Worm (Caenorhabditis elegans) whole organism, L2 larva: ENCODE measurements around the gene mspn-1.

ENCODE experiments used
- C34F6.9 ChIP-seq: fragments of 150-350 bp; optimal IDR thresholded peaks from 2 replicates; lab custom pipeline; 2014; ENCODE audit warnings: missing biosample characterization, missing genetic modification characterization
- R02D3.7 ChIP-seq: fragments of 150-350 bp; optimal IDR thresholded peaks from 2 replicates; lab custom pipeline; 2014; ENCODE audit warnings: missing biosample characterization, missing genetic modification characterization
- Y55F3AM.14 ChIP-seq: fragments of 200-800 bp; sonication (Bioruptor generic); optimal IDR thresholded peaks from 2 replicates; lab custom pipeline; 2018; ENCODE audit warnings: mild to moderate bottlenecking, missing genetic modification characterization, missing compliant biosample characterization
- alr-1 ChIP-seq: fragments of 150-350 bp; optimal IDR thresholded peaks from 2 replicates; lab custom pipeline; 2014; ENCODE audit warnings: missing biosample characterization, missing genetic modification characterization
- aly-2 ChIP-seq: fragments of 150-350 bp; optimal IDR thresholded peaks from 2 replicates; lab custom pipeline; 2014; ENCODE audit warnings: missing biosample characterization, missing genetic modification characterization
- ceh-16 ChIP-seq: fragments of 150-350 bp; optimal IDR thresholded peaks from 2 replicates; lab custom pipeline; 2014; ENCODE audit warnings: missing biosample characterization, missing genetic modification characterization
- ceh-82 ChIP-seq: fragments of 150-350 bp; optimal IDR thresholded peaks from 2 replicates; lab custom pipeline; 2014; ENCODE audit warnings: missing biosample characterization, missing genetic modification characterization
- crh-2 ChIP-seq: sonication (generic microtip); optimal IDR thresholded peaks from 2 replicates; lab custom pipeline; 2017; ENCODE audit warnings: missing biosample characterization, missing genetic modification characterization
- egl-27 ChIP-seq: sonication (generic microtip); optimal IDR thresholded peaks from 3 replicates; lab custom pipeline; 2017; ENCODE audit warnings: missing biosample characterization, missing genetic modification reagents, missing genetic modification characterization
- elt-1 ChIP-seq: fragments of 150-350 bp; optimal IDR thresholded peaks from 2 replicates; lab custom pipeline; 2014; ENCODE audit warnings: missing biosample characterization, missing genetic modification characterization
- elt-3 ChIP-seq: sonication (generic microtip); optimal IDR thresholded peaks from 2 replicates; lab custom pipeline; 2017; ENCODE audit warnings: missing biosample characterization, missing genetic modification characterization
- lin-11 ChIP-seq: fragments of 150-350 bp; sonication (generic microtip); optimal IDR thresholded peaks from 2 replicates; lab custom pipeline; 2014; ENCODE audit warnings: missing biosample characterization, missing genetic modification characterization, inconsistent platforms, mixed read lengths
- lin-39 ChIP-seq: fragments of 150-350 bp; optimal IDR thresholded peaks from 2 replicates; lab custom pipeline; 2014; ENCODE audit warnings: missing biosample characterization, missing genetic modification reagents, missing genetic modification characterization
- lsy-2 ChIP-seq, 2 experiments: fragments of 150-350 bp in 1 of 2; sonication (generic microtip) in 1 of 2; optimal IDR thresholded peaks; 2 replicates each; lab custom pipeline; 2014 to 2017; ENCODE audit warnings: missing biosample characterization in 2 of 2, missing genetic modification characterization in 2 of 2
- mab-5 ChIP-seq: fragments of 150-350 bp; optimal IDR thresholded peaks from 2 replicates; lab custom pipeline; 2014; ENCODE audit warnings: missing biosample characterization, missing genetic modification characterization
- nhr-10 ChIP-seq: sonication (generic microtip); optimal IDR thresholded peaks from 2 replicates; lab custom pipeline; 2017; ENCODE audit warnings: missing biosample characterization, missing genetic modification characterization
- nhr-11 ChIP-seq: fragments of 150-350 bp; optimal IDR thresholded peaks from 2 replicates; lab custom pipeline; 2014; ENCODE audit warnings: missing biosample characterization, missing genetic modification characterization
- nhr-12 ChIP-seq: fragments of 150-350 bp; optimal IDR thresholded peaks from 2 replicates; lab custom pipeline; 2014; ENCODE audit warnings: missing biosample characterization, missing genetic modification characterization
- nhr-129 ChIP-seq: fragments of 150-350 bp; optimal IDR thresholded peaks from 2 replicates; lab custom pipeline; 2014; ENCODE audit warnings: missing biosample characterization, missing genetic modification characterization
- nhr-23 ChIP-seq: fragments of 150-350 bp; optimal IDR thresholded peaks from 2 replicates; lab custom pipeline; 2014; ENCODE audit warnings: missing biosample characterization, missing genetic modification reagents, missing genetic modification characterization
- nhr-6 ChIP-seq: fragments of 150-350 bp; optimal IDR thresholded peaks from 2 replicates; lab custom pipeline; 2014; ENCODE audit warnings: missing biosample characterization, missing genetic modification characterization
- nhr-77 ChIP-seq: fragments of 150-350 bp; optimal IDR thresholded peaks from 2 replicates; lab custom pipeline; 2014; ENCODE audit warnings: missing biosample characterization, missing genetic modification characterization
- peb-1 ChIP-seq: fragments of 150-350 bp; optimal IDR thresholded peaks from 2 replicates; lab custom pipeline; 2014; ENCODE audit warnings: missing biosample characterization, missing genetic modification characterization
- sem-4 ChIP-seq: fragments of 150-350 bp; optimal IDR thresholded peaks from 2 replicates; lab custom pipeline; 2014; ENCODE audit warnings: missing biosample characterization, missing genetic modification reagents, missing genetic modification characterization
- skn-1 ChIP-seq: sonication (generic microtip); optimal IDR thresholded peaks from 2 replicates; lab custom pipeline; 2017; ENCODE audit warnings: missing biosample characterization, missing genetic modification characterization
- sma-3 ChIP-seq: sonication (generic microtip); optimal IDR thresholded peaks from 2 replicates; lab custom pipeline; 2016; ENCODE audit warnings: missing genetic modification reagents, missing genetic modification characterization, missing compliant biosample characterization
- sma-9 ChIP-seq, 2 experiments: fragments of 150-350 bp in 1 of 2; sonication (generic microtip) in 1 of 2; optimal IDR thresholded peaks; 2 replicates each; lab custom pipeline; 2014 to 2016; ENCODE audit warnings: missing genetic modification characterization in 2 of 2, mild to moderate bottlenecking in 1 of 2, missing biosample characterization in 1 of 2, missing compliant biosample characterization in 1 of 2, missing genetic modification reagents in 1 of 2, moderate library complexity in 1 of 2
- snpc-4 ChIP-seq: fragments of 150-350 bp; optimal IDR thresholded peaks from 2 replicates; lab custom pipeline; 2014; ENCODE audit warnings: missing biosample characterization, missing genetic modification characterization
- unc-55 ChIP-seq: fragments of 150-350 bp; sonication (generic microtip); optimal IDR thresholded peaks from 3 replicates; lab custom pipeline; 2014; ENCODE audit warnings: missing biosample characterization, missing genetic modification reagents, missing genetic modification characterization
- unc-62 ChIP-seq: fragments of 150-350 bp; optimal IDR thresholded peaks from 2 replicates; lab custom pipeline; 2014; ENCODE audit warnings: missing biosample characterization, missing genetic modification reagents, missing genetic modification characterization
- ztf-1 ChIP-seq: fragments of 200-800 bp; sonication (Bioruptor generic); conservative IDR thresholded peaks from 2 replicates; pipeline ENCODE4 v1.3.6; 2022; ENCODE audit warnings: missing genetic modification characterization, missing compliant biosample characterization
- ztf-11 ChIP-seq: sonication (generic microtip); optimal IDR thresholded peaks from 2 replicates; lab custom pipeline; 2017; ENCODE audit warnings: missing biosample characterization, missing genetic modification characterization
- ztf-4 ChIP-seq: fragments of 150-350 bp; optimal IDR thresholded peaks from 2 replicates; lab custom pipeline; 2014; ENCODE audit warnings: missing biosample characterization, missing genetic modification characterization

mspn-1 gene

DNA sequence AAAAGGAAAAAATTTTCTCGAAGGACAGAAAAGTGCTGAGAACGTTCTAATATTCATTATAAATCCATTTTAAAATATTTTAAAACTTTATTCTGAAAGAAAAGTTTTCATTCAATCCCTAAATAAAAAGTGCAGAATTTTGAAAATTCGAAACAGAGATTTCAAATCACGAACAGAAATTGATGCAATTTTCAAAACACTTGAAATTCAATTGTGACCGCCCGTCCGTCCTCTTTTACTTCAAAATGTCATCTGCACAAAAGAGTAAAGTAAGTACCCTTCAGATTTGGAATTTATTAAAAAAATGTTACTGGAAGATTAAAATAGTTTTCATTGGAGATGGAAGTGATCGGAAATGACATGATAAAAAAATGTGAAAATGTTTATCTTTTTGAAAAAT lies 10.7 kb downstream of the mspn-1 start:
- TF ChIP-seq skn-1 (tag; lab: Kevin White, UChicago) (no peak), R02D3.7 (tag; lab: Kevin White, UChicago) (no peak), ceh-82 (tag; lab: Kevin White, UChicago) (no peak), lin-39 (tag; lab: Kevin White, UChicago) (no peak), ztf-1 (GFP tag; lab: Robert Waterston, UW) (no peak), egl-27 (no peak), sem-4 (tag; lab: Kevin White, UChicago) (no peak), nhr-129 (no peak), elt-3 (tag; lab: Kevin White, UChicago) (no peak), unc-55 (no peak), Y55F3AM.14 (GFP tag; lab: Kevin White, UChicago) (no peak), nhr-10 (tag; lab: Kevin White, UChicago) (no peak), unc-62 (no peak), ztf-11 (no peak), nhr-77 (tag; lab: Kevin White, UChicago) (no peak)

DNA sequence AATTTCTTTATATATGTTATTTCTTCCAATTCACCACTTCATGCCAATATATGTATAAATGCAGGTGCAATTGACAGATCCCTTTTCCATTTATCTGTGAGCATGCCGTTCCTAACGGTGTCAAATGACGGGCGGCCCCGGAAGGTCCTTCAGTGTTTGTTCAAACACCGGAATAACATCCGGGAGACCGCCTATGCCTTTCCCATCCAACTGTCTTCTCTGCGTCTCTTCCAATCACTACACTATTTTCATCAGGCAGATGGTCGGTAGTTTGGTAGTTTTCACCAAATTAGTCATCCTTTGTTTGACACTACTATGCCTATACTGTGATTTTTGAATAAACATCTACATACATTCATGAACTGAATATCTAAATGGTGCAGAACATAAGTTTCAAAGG lies 12.8 kb downstream of the mspn-1 start:
- TF ChIP-seq egl-27 (no peak), crh-2 (tag; lab: Kevin White, UChicago) (no peak), R02D3.7 (tag; lab: Kevin White, UChicago) (no peak), nhr-12 (tag; lab: Kevin White, UChicago) (no peak), ztf-4 (tag; lab: Kevin White, UChicago) (no peak), peb-1 (tag; lab: Kevin White, UChicago) (no peak), sma-3 (GFP tag; lab: Kevin White, UChicago) (no peak)

DNA sequence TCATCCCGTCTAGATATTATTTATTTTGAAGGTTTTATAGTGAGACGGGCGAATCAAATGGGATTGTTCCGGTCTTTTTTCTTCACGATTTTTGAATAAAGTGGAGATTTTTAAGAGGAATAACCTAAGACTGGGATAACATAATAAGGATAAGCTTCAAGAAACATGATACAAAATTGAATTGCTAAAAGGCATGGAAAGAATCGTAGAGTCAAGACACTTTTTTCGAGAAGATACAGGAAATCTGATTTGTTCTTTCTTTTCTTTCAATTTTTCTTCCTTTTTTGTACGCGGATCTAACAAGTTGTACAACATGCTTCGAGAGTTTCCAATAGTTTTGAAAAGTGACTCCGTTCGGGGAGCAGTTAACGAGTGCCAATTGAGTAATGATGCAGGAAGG lies 13.7 kb downstream of the mspn-1 start:
- no peak for TF ChIP-seq elt-1
- TF ChIP-seq unc-55, result no peak
- TF ChIP-seq Y55F3AM.14 (GFP tag; lab: Kevin White, UChicago), result no peak
- no peak for TF ChIP-seq unc-62
- no peak for TF ChIP-seq ceh-82 (tag; lab: Kevin White, UChicago)
- TF ChIP-seq nhr-129, result no peak
- TF ChIP-seq ztf-11, result no peak
- no peak for TF ChIP-seq nhr-6
- no peak for TF ChIP-seq C34F6.9 (tag; lab: Kevin White, UChicago)
- TF ChIP-seq aly-2 (tag; lab: Kevin White, UChicago), result no peak
- TF ChIP-seq ztf-4 (tag; lab: Kevin White, UChicago), result no peak
- TF ChIP-seq nhr-10 (tag; lab: Kevin White, UChicago), result no peak
- TF ChIP-seq ztf-1 (GFP tag; lab: Robert Waterston, UW), result no peak
- TF ChIP-seq nhr-77 (tag; lab: Kevin White, UChicago), result no peak
- no peak for TF ChIP-seq snpc-4 (tag; lab: Kevin White, UChicago)
- TF ChIP-seq lin-11 (tag; lab: Kevin White, UChicago), result no peak
- no peak for TF ChIP-seq sma-3 (GFP tag; lab: Kevin White, UChicago)
- no peak for TF ChIP-seq peb-1 (tag; lab: Kevin White, UChicago)
- no peak for TF ChIP-seq nhr-23 (tag; lab: Kevin White, UChicago)
- no peak for TF ChIP-seq alr-1

DNA sequence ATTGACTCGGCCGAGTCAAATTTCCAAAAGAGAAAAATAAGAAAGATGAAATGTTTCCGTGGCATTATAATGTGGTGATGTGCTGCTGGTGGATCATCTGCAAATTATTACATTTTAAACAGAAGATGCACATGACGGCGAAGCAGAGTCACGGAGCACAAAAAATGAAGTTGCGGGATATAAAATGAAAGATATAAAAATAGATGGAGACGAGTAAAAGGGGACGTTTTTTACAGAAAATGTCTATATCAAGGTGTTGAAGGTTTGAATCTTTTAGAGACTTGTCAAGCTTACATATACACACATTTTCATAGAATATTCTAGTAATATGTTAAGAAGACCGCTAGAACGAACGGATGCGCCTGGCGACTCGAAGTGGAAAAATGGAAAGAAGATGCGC lies 16.6 kb downstream of the mspn-1 start, which contains the start of gene ptrg-1:
TSS of gene ptrg-1 (minus strand) at position 101 of the 400 bp plus-strand sequence.
- no peak for TF ChIP-seq nhr-10 (tag; lab: Kevin White, UChicago)
- no peak for TF ChIP-seq sem-4 (tag; lab: Kevin White, UChicago)
- no peak for TF ChIP-seq aly-2 (tag; lab: Kevin White, UChicago)
- TF ChIP-seq egl-27, result no peak
- TF ChIP-seq lsy-2 (tag; optimal IDR thresholded peaks at IDR 0.05; lab: Kevin White, UChicago), result no peak
- TF ChIP-seq lin-39 (tag; lab: Kevin White, UChicago), result no peak
- TF ChIP-seq Y55F3AM.14 (GFP tag; lab: Kevin White, UChicago), result no peak

DNA sequence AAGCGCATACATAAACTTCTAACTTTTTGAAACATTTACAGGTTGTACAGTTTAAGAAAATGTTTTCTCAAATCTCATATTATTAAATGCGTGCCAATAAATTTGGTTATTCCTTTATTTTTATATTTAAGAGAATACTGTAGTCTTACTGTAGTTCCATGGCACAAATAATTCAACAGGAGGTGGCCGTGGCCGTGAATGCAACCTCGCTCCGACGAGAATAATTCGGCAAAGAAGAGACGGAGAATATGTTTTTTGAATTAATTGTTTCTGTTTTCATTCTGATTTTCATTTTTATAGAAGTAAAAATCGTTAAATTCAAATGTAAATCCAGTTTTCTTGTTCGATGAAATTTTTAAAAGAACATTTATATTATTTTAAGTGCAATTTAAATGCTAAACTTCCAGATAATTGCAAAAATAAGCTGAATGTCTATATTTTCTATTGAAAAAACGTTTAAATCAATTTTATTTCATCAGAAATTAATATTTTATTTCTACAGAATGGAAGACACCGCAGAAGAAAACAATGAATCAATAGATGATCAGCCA lies 19.6 kb downstream of the mspn-1 start, which contains the start of gene gon-4:
TSS of gene gon-4 (plus strand) at position 501 of the 551 bp plus-strand sequence.
- TF ChIP-seq mab-5 (tag; lab: Kevin White, UChicago) (no peak), nhr-11 (tag; lab: Kevin White, UChicago) (no peak), snpc-4 (tag; lab: Kevin White, UChicago) (no peak), ceh-16 (no peak), peb-1 (tag; lab: Kevin White, UChicago) (no peak), Y55F3AM.14 (GFP tag; lab: Kevin White, UChicago) (no peak), sma-9 (GFP tag; optimal IDR thresholded peaks at IDR 0.05; lab: Kevin White, UChicago) (no peak), sma-9 (tag; optimal IDR thresholded peaks at IDR 0.05; lab: Kevin White, UChicago) (no peak), crh-2 (tag; lab: Kevin White, UChicago) (no peak)
